Fruit fly (Drosophila melanogaster) whole organism: Measurements from ENCODE around the gene CG6441.

ENCODE experiments used
- CG8478 ChIP-seq: fragments of >200 bp; optimal IDR thresholded peaks from 2 replicates; lab custom pipeline; 2018; ENCODE audit warnings: inconsistent platforms
- Dll ChIP-seq: fragments of >200 bp; optimal IDR thresholded peaks from 2 replicates; lab custom pipeline; 2017
- EcR ChIP-seq, 2 experiments: fragments of >200 bp; optimal IDR thresholded peaks; 2 replicates each; lab custom pipeline; 2017; ENCODE audit warnings: missing biosample characterization in 2 of 2, missing genetic modification characterization in 2 of 2, missing genetic modification reagents in 2 of 2
- pan ChIP-seq: fragments of >200 bp; optimal IDR thresholded peaks from 2 replicates; lab custom pipeline; 2017
- psq ChIP-seq: fragments of >200 bp; optimal IDR thresholded peaks from 2 replicates; lab custom pipeline; 2017
- usp ChIP-seq: fragments of >200 bp; optimal IDR thresholded peaks from 2 replicates; lab custom pipeline; 2017; ENCODE audit warnings: missing biosample characterization, missing genetic modification characterization, mixed read lengths

CG6441 gene

dm6 chr2L:7513321-7514059 is 39.0 kb downstream of the CG6441 start:
- TF ChIP-seq CG8478 (lab: Kevin White, UChicago) = no peak
- TF ChIP-seq pan (lab: Kevin White, UChicago) = no peak
- TF ChIP-seq usp = no peak
- TF ChIP-seq Dll (lab: Kevin White, UChicago) = no peak
- no peak for TF ChIP-seq psq (lab: Kevin White, UChicago)

- no peak for TF ChIP-seq CG8478 (lab: Kevin White, UChicago)
- TF ChIP-seq pan (lab: Kevin White, UChicago) = no peak
- no peak for TF ChIP-seq EcR (GFP tag; optimal IDR thresholded peaks at IDR 0.05; lab: Kevin White, UChicago)
- no peak for TF ChIP-seq Dll (lab: Kevin White, UChicago)
- no peak for TF ChIP-seq psq (lab: Kevin White, UChicago)
- no peak for TF ChIP-seq usp
Measured at dm6 chr2L:7515396-7515795, 40.9 kb downstream of the CG6441 start.

dm6 chr2L:7518896-7519295 is 44.4 kb downstream of the CG6441 start:
- TF ChIP-seq Dll (lab: Kevin White, UChicago) (no peak), CG8478 (lab: Kevin White, UChicago) (no peak), usp (no peak), psq (lab: Kevin White, UChicago) (no peak), pan (lab: Kevin White, UChicago) (no peak), EcR (GFP tag; optimal IDR thresholded peaks at IDR 0.05; lab: Kevin White, UChicago) (no peak)

- no peak for TF ChIP-seq psq (lab: Kevin White, UChicago)
- no peak for TF ChIP-seq pan (lab: Kevin White, UChicago)
- no peak for TF ChIP-seq CG8478 (lab: Kevin White, UChicago)
- no peak for TF ChIP-seq usp
- TF ChIP-seq Dll (lab: Kevin White, UChicago) = no peak
- TF ChIP-seq EcR (GFP tag; optimal IDR thresholded peaks at IDR 0.05; lab: Kevin White, UChicago) = no peak
Measured at dm6 chr2L:7519580-7520174, 45.2 kb downstream of the CG6441 start.

- TF ChIP-seq psq (lab: Kevin White, UChicago) = no peak
- no peak for TF ChIP-seq EcR (GFP tag; optimal IDR thresholded peaks at IDR 0.05; lab: Kevin White, UChicago)
- no peak for TF ChIP-seq CG8478 (lab: Kevin White, UChicago)
- no peak for TF ChIP-seq pan (lab: Kevin White, UChicago)
- TF ChIP-seq usp = no peak
- TF ChIP-seq Dll (lab: Kevin White, UChicago) = no peak
Measured at dm6 chr2L:7520575-7520974, 46.1 kb downstream of the CG6441 start.

dm6 chr2L:7521627-7522026 is 47.1 kb downstream of the CG6441 start:
- no peak for TF ChIP-seq psq (lab: Kevin White, UChicago)
- no peak for TF ChIP-seq pan (lab: Kevin White, UChicago)
- no peak for TF ChIP-seq usp
- no peak for TF ChIP-seq CG8478 (lab: Kevin White, UChicago)

- TF ChIP-seq usp (no peak), CG8478 (lab: Kevin White, UChicago) (no peak), EcR (GFP tag; optimal IDR thresholded peaks at IDR 0.05; lab: Kevin White, UChicago) (no peak), pan (lab: Kevin White, UChicago) (no peak), psq (lab: Kevin White, UChicago) (no peak), Dll (lab: Kevin White, UChicago) (no peak)
Measured at dm6 chr2L:7522737-7523136, 48.2 kb downstream of the CG6441 start.

- TF ChIP-seq usp = no peak
- no peak for TF ChIP-seq CG8478 (lab: Kevin White, UChicago)
- no peak for TF ChIP-seq psq (lab: Kevin White, UChicago)
- no peak for TF ChIP-seq Dll (lab: Kevin White, UChicago)
- TF ChIP-seq pan (lab: Kevin White, UChicago) = no peak
- no peak for TF ChIP-seq EcR (GFP tag; optimal IDR thresholded peaks at IDR 0.05; lab: Kevin White, UChicago)
Measured at dm6 chr2L:7523564-7523963, 49.1 kb downstream of the CG6441 start.

dm6 chr2L:7525123-7525874 is 50.8 kb downstream of the CG6441 start:
- TF ChIP-seq Dll (lab: Kevin White, UChicago) (no peak), CG8478 (lab: Kevin White, UChicago) (no peak), EcR (GFP tag; optimal IDR thresholded peaks at IDR 0.05; lab: Kevin White, UChicago) (no peak)

dm6 chr2L:7526129-7526528 is 51.6 kb downstream of the CG6441 start:
- no peak for TF ChIP-seq pan (lab: Kevin White, UChicago)
- TF ChIP-seq usp = no peak
- no peak for TF ChIP-seq EcR (GFP tag; optimal IDR thresholded peaks at IDR 0.05; lab: Kevin White, UChicago)
- TF ChIP-seq CG8478 (lab: Kevin White, UChicago) = no peak
- no peak for TF ChIP-seq psq (lab: Kevin White, UChicago)
- TF ChIP-seq Dll (lab: Kevin White, UChicago) = no peak
